Fruit fly (Drosophila melanogaster): ENCODE measurements around the gene RpL40.

The RpL40 gene

dm6 chr2L:4197143-4197912, 30.2 kb upstream of the RpL40 start (continued):
- TF ChIP-seq Atf-2 (GFP tag; optimal IDR thresholded peaks at IDR 0.05), result no peak
- TF ChIP-seq Dbx (GFP tag; IDR thresholded peaks at IDR 0.05), result no peak
- peak; percentile 41; the same call in 1 of the 2 replicates for TF ChIP-seq sna (GFP tag; IDR thresholded peaks at IDR 0.05; ENCODE audit: partially characterized antibody)
- no peak for TF ChIP-seq Dll (GFP tag; IDR thresholded peaks at IDR 0.05; ENCODE audit: partially characterized antibody)
- TF ChIP-seq CG6272 (GFP tag; IDR thresholded peaks at IDR 0.05), result no peak
- TF ChIP-seq vvl (GFP tag; IDR thresholded peaks at IDR 0.05), result peak; percentile 63; the same call in 1 of the 2 replicates
- TF ChIP-seq CG7928 (GFP tag; optimal IDR thresholded peaks at IDR 0.05), result no peak
- TF ChIP-seq jigr1 (GFP tag; IDR thresholded peaks at IDR 0.05), result no peak
- 0 out of 2 replicates have a peak, but pooled peaks have one; percentile 21 for TF ChIP-seq tna (GFP tag; IDR thresholded peaks at IDR 0.05; ENCODE audit: partially characterized antibody)
- no peak for TF ChIP-seq CG6683 (GFP tag; optimal IDR thresholded peaks at IDR 0.05)
- TF ChIP-seq Hr51 (GFP tag; optimal IDR thresholded peaks at IDR 0.05), result no peak
- no peak for TF ChIP-seq TFAM (GFP tag; optimal IDR thresholded peaks at IDR 0.05)
- TF ChIP-seq peb (GFP tag; IDR thresholded peaks at IDR 0.05), result no peak
- TF ChIP-seq tio (GFP tag; optimal IDR thresholded peaks at IDR 0.05), result no peak
- TF ChIP-seq CG13894 (tag; optimal IDR thresholded peaks at IDR 0.05), result peak; percentile 60
- no peak for TF ChIP-seq CG11560 (tag; IDR thresholded peaks at IDR 0.05)
- no peak for TF ChIP-seq CG17385 (GFP tag; optimal IDR thresholded peaks at IDR 0.05)
- TF ChIP-seq zf30C (GFP tag; optimal IDR thresholded peaks at IDR 0.05), result no peak
- 0 out of 3 replicates have a peak, but pooled peaks have one; percentile 49 for TF ChIP-seq zen2 (GFP tag; IDR thresholded peaks at IDR 0.05; ENCODE audit: partially characterized antibody)
- TF ChIP-seq gro (GFP tag; optimal IDR thresholded peaks at IDR 0.05), result no peak
- TF ChIP-seq CG3407 (GFP tag; optimal IDR thresholded peaks at IDR 0.05), result no peak
- TF ChIP-seq CG13287 (GFP tag; IDR thresholded peaks at IDR 0.05; ENCODE audit: partially characterized antibody), result peak; percentile 34
- no peak for TF ChIP-seq CG9817 (tag; optimal IDR thresholded peaks at IDR 0.05)
- TF ChIP-seq CG8089 (GFP tag; optimal IDR thresholded peaks at IDR 0.05), result no peak
- no peak for TF ChIP-seq CG1647 (GFP tag; optimal IDR thresholded peaks at IDR 0.05)
- TF ChIP-seq Poxn (GFP tag; IDR thresholded peaks at IDR 0.05), result no peak
- no peak for TF ChIP-seq nerfin-1 (tag; optimal IDR thresholded peaks at IDR 0.05)
- TF ChIP-seq tin (GFP tag; optimal IDR thresholded peaks at IDR 0.05), result no peak
- TF ChIP-seq tap (tag; optimal IDR thresholded peaks at IDR 0.05), result no peak
- 0 out of 3 replicates have a peak, but pooled peaks have one; percentile 18 for TF ChIP-seq CG11695 (GFP tag; IDR thresholded peaks at IDR 0.05)
- TF ChIP-seq gcm (GFP tag; optimal IDR thresholded peaks at IDR 0.05), result no peak
- TF ChIP-seq chm (GFP tag; IDR thresholded peaks at IDR 0.05), result 0 out of 2 replicates have a peak, but pooled peaks have one; percentile 13
- TF ChIP-seq crol (GFP tag; IDR thresholded peaks at IDR 0.05), result peak; percentile 35; the same call in 1 of the 2 replicates
- peak; percentile 4 for TF ChIP-seq shn (GFP tag; optimal IDR thresholded peaks at IDR 0.05)
- no peak for TF ChIP-seq CG17186 (GFP tag; optimal IDR thresholded peaks at IDR 0.05)
- TF ChIP-seq Elba2 (GFP tag; optimal IDR thresholded peaks at IDR 0.05), result no peak
- no peak for TF ChIP-seq Dfd (GFP tag; optimal IDR thresholded peaks at IDR 0.05)
- peak; percentile 36 for TF ChIP-seq ATbp (GFP tag; optimal IDR thresholded peaks at IDR 0.05)
- no peak for TF ChIP-seq salm (tag; optimal IDR thresholded peaks at IDR 0.05)
- no peak for TF ChIP-seq CG8765 (GFP tag; IDR thresholded peaks at IDR 0.05)
- TF ChIP-seq cg (GFP tag; optimal IDR thresholded peaks at IDR 0.05), result peak; percentile 78
- TF ChIP-seq gfzf (GFP tag; optimal IDR thresholded peaks at IDR 0.05), result peak; percentile 20
- TF ChIP-seq gem (tag; optimal IDR thresholded peaks at IDR 0.05), result no peak
- no peak for TF ChIP-seq vfl (GFP tag; optimal IDR thresholded peaks at IDR 0.05)
- no peak for TF ChIP-seq CG3847 (GFP tag; IDR thresholded peaks at IDR 0.05)
- no peak for TF ChIP-seq ttk (GFP tag; IDR thresholded peaks at IDR 0.05)
- peak; percentile 87 for TF ChIP-seq sug (tag; optimal IDR thresholded peaks at IDR 0.05)
- no peak for TF ChIP-seq Adf1 (GFP tag; IDR thresholded peaks at IDR 0.05)
- no peak for TF ChIP-seq Dip2 (GFP tag; IDR thresholded peaks at IDR 0.05)

Data from whole organism, embryonic.